Worm (Caenorhabditis elegans) whole organism, mixed stage, embryonic: ENCODE results near the gene rsd-3.

ENCODE experiments used
- M03D4.4 ChIP-seq: sonication (generic microtip); optimal IDR thresholded peaks from 2 replicates; lab custom pipeline; 2017; ENCODE audit warnings: mild to moderate bottlenecking, missing genetic modification characterization, missing compliant biosample characterization
- bed-3 ChIP-seq: fragments of 200-800 bp; sonication (Bioruptor generic); optimal IDR thresholded peaks from 3 replicates; lab custom pipeline; 2018; ENCODE audit warnings: mild to moderate bottlenecking, missing genetic modification characterization, moderate library complexity, missing compliant biosample characterization
- blmp-1 ChIP-seq: fragments of 150-350 bp; optimal IDR thresholded peaks from 2 replicates; lab custom pipeline; 2014; ENCODE audit warnings: missing biosample characterization, missing genetic modification characterization
- ceh-39 ChIP-seq: fragments of 150-350 bp; optimal IDR thresholded peaks from 2 replicates; lab custom pipeline; 2014; ENCODE audit warnings: missing biosample characterization, missing genetic modification characterization
- ceh-43 ChIP-seq: fragments of 200-800 bp; sonication (Bioruptor generic); optimal IDR thresholded peaks from 2 replicates; lab custom pipeline; 2018; ENCODE audit warnings: mild to moderate bottlenecking, missing genetic modification characterization, moderate library complexity, missing compliant biosample characterization
- ceh-83 ChIP-seq: fragments of 200-800 bp; sonication (Bioruptor generic); optimal IDR thresholded peaks from 2 replicates; lab custom pipeline; 2018; ENCODE audit warnings: mild to moderate bottlenecking, missing genetic modification characterization, missing compliant biosample characterization
- cnd-1 ChIP-seq: fragments of 200-800 bp; sonication (Bioruptor generic); optimal IDR thresholded peaks from 2 replicates; lab custom pipeline; 2018; ENCODE audit warnings: mild to moderate bottlenecking, missing genetic modification characterization, missing compliant biosample characterization
- drap-1 ChIP-seq: fragments of 200-800 bp; sonication (Bioruptor generic); optimal IDR thresholded peaks from 3 replicates; lab custom pipeline; 2018; ENCODE audit warnings: mild to moderate bottlenecking, missing genetic modification characterization, missing compliant biosample characterization
- elt-1 ChIP-seq: sonication (generic microtip); optimal IDR thresholded peaks from 2 replicates; lab custom pipeline; 2017; ENCODE audit warnings: missing genetic modification characterization, mild to moderate bottlenecking, missing compliant biosample characterization, antibody characterized with exemption, moderate library complexity, borderline replicate concordance; ENCODE audit not compliant: insufficient read depth
- flh-1 ChIP-seq: fragments of 200-800 bp; sonication (Bioruptor generic); optimal IDR thresholded peaks from 2 replicates; lab custom pipeline; 2018; ENCODE audit warnings: mild to moderate bottlenecking, missing genetic modification characterization, moderate library complexity, missing compliant biosample characterization
- ham-2 ChIP-seq: fragments of 200-800 bp; sonication (Bioruptor generic); optimal IDR thresholded peaks from 2 replicates; lab custom pipeline; 2018; ENCODE audit warnings: mild to moderate bottlenecking, missing genetic modification characterization, missing compliant biosample characterization
- hlh-1 ChIP-seq: fragments of 150-350 bp; optimal IDR thresholded peaks from 2 replicates; lab custom pipeline; 2014; ENCODE audit warnings: missing biosample characterization, missing genetic modification reagents, missing genetic modification characterization
- lin-32 ChIP-seq: fragments of 200-800 bp; sonication (Bioruptor generic); optimal IDR thresholded peaks from 2 replicates; lab custom pipeline; 2018; ENCODE audit warnings: mild to moderate bottlenecking, missing genetic modification characterization, missing compliant biosample characterization
- lsy-2 ChIP-seq: fragments of 150-350 bp; optimal IDR thresholded peaks from 2 replicates; lab custom pipeline; 2014; ENCODE audit warnings: missing biosample characterization, missing genetic modification characterization
- mab-5 ChIP-seq: fragments of 150-350 bp; optimal IDR thresholded peaks from 2 replicates; lab custom pipeline; 2014; ENCODE audit warnings: missing biosample characterization, missing genetic modification characterization
- mep-1 ChIP-seq: fragments of 150-350 bp; optimal IDR thresholded peaks from 2 replicates; lab custom pipeline; 2017; ENCODE audit warnings: missing biosample characterization, missing genetic modification reagents, missing genetic modification characterization, inconsistent platforms
- mls-2 ChIP-seq: sonication (generic microtip); optimal IDR thresholded peaks from 2 replicates; lab custom pipeline; 2016; ENCODE audit warnings: mild to moderate bottlenecking, missing genetic modification characterization, moderate library complexity, missing compliant biosample characterization
- nhr-12 ChIP-seq: fragments of 150-350 bp; optimal IDR thresholded peaks from 2 replicates; lab custom pipeline; 2014; ENCODE audit warnings: missing biosample characterization, missing genetic modification characterization
- nhr-2 ChIP-seq: fragments of 150-350 bp; optimal IDR thresholded peaks from 2 replicates; lab custom pipeline; 2014; ENCODE audit warnings: missing biosample characterization, missing genetic modification characterization
- nhr-237 ChIP-seq: fragments of 150-350 bp; optimal IDR thresholded peaks from 2 replicates; lab custom pipeline; 2014; ENCODE audit warnings: missing biosample characterization, missing genetic modification characterization
- nhr-76 ChIP-seq: sonication (generic microtip); optimal IDR thresholded peaks from 2 replicates; lab custom pipeline; 2017; ENCODE audit warnings: missing biosample characterization, missing genetic modification characterization
- pha-4 ChIP-seq: fragments of 150-350 bp; optimal IDR thresholded peaks from 2 replicates; lab custom pipeline; 2018; ENCODE audit warnings: missing biosample characterization, missing genetic modification reagents, missing genetic modification characterization
- sem-2 ChIP-seq: fragments of 200-800 bp; sonication (Bioruptor generic); optimal IDR thresholded peaks from 2 replicates; lab custom pipeline; 2018; ENCODE audit warnings: mild to moderate bottlenecking, missing genetic modification characterization, missing compliant biosample characterization
- snpc-4 ChIP-seq: fragments of 150-350 bp; optimal IDR thresholded peaks from 2 replicates; lab custom pipeline; 2014; ENCODE audit warnings: missing biosample characterization, missing genetic modification characterization
- sptf-1 ChIP-seq: sonication (generic microtip); optimal IDR thresholded peaks from 2 replicates; lab custom pipeline; 2017; ENCODE audit warnings: mild to moderate bottlenecking, missing genetic modification characterization, moderate library complexity, missing compliant biosample characterization
- tbx-8 ChIP-seq: fragments of 200-800 bp; sonication (Bioruptor generic); optimal IDR thresholded peaks from 2 replicates; lab custom pipeline; 2018; ENCODE audit warnings: mild to moderate bottlenecking, missing genetic modification characterization, moderate library complexity, missing compliant biosample characterization
- unc-39 ChIP-seq: fragments of 150-350 bp; optimal IDR thresholded peaks from 2 replicates; lab custom pipeline; 2014; ENCODE audit warnings: missing biosample characterization, missing genetic modification characterization
- unc-62 ChIP-seq: fragments of 150-350 bp; optimal IDR thresholded peaks from 2 replicates; lab custom pipeline; 2014; ENCODE audit warnings: missing biosample characterization, missing genetic modification reagents, missing genetic modification characterization
- zip-8 ChIP-seq: fragments of 150-350 bp; optimal IDR thresholded peaks from 2 replicates; lab custom pipeline; 2014; ENCODE audit warnings: missing biosample characterization, missing genetic modification characterization
- ztf-11 ChIP-seq: fragments of 150-350 bp; optimal IDR thresholded peaks from 2 replicates; lab custom pipeline; 2014; ENCODE audit warnings: missing biosample characterization, missing genetic modification characterization

rsd-3 gene

ce11 chrX:11758809-11759208 lies 39.5 kb upstream of the rsd-3 start, which contains the start of gene lact-7:
lact-7 (plus strand) TSS chrX:11759109.
- TF ChIP-seq ceh-39 (no peak), sptf-1 (no peak), mep-1 (tag; lab: Kevin White, UChicago) (no peak), snpc-4 (no peak), zip-8 (tag; lab: Kevin White, UChicago) (no peak), pha-4 (tag; lab: Kevin White, UChicago) (no peak), ham-2 (no peak), sem-2 (GFP tag; lab: Kevin White, UChicago) (no peak), unc-39 (tag; lab: Kevin White, UChicago) (no peak), nhr-237 (tag; lab: Kevin White, UChicago) (no peak), hlh-1 (no peak), tbx-8 (GFP tag; lab: Kevin White, UChicago) (no peak), lsy-2 (tag; lab: Kevin White, UChicago) (no peak), ztf-11 (no peak)

ce11 chrX:11765860-11766259 lies 32.4 kb upstream of the rsd-3 start:
- TF ChIP-seq ham-2 (no peak), lin-32 (peak; percentile 20)

ce11 chrX:11766432-11766831 lies 31.9 kb upstream of the rsd-3 start:
- TF ChIP-seq nhr-12 (no peak), nhr-237 (tag; lab: Kevin White, UChicago) (no peak), drap-1 (GFP tag; lab: Kevin White, UChicago) (no peak), hlh-1 (no peak), lin-32 (no peak), ceh-39 (no peak), blmp-1 (tag; lab: Kevin White, UChicago) (no peak), mls-2 (tag; lab: Kevin White, UChicago) (no peak), lsy-2 (tag; lab: Kevin White, UChicago) (no peak), snpc-4 (no peak), bed-3 (GFP tag; lab: Kevin White, UChicago) (no peak), mab-5 (tag; lab: Kevin White, UChicago) (no peak), unc-39 (tag; lab: Kevin White, UChicago) (no peak), nhr-76 (tag; lab: Kevin White, UChicago) (no peak), tbx-8 (GFP tag; lab: Kevin White, UChicago) (no peak), unc-62 (GFP tag; lab: Kevin White, UChicago) (no peak), pha-4 (tag; lab: Kevin White, UChicago) (no peak)

ce11 chrX:11769278-11769677 lies 29.0 kb upstream of the rsd-3 start, which contains the start of gene ttx-3:
ttx-3 (minus strand) TSS chrX:11769378.
- TF ChIP-seq nhr-237 (tag; lab: Kevin White, UChicago) (no peak), ceh-43 (no peak), pha-4 (tag; lab: Kevin White, UChicago) (no peak), mls-2 (tag; lab: Kevin White, UChicago) (no peak), lin-32 (no peak), snpc-4 (no peak), hlh-1 (no peak), nhr-2 (no peak), M03D4.4 (tag; lab: Kevin White, UChicago) (no peak), drap-1 (GFP tag; lab: Kevin White, UChicago) (no peak)

ce11 chrX:11784230-11784629 lies 14.1 kb upstream of the rsd-3 start, which contains the start of gene Y102F5A.1:
Y102F5A.1 (minus strand) TSS chrX:11784330.
- TF ChIP-seq tbx-8 (GFP tag; lab: Kevin White, UChicago) (no peak), flh-1 (GFP tag; lab: Kevin White, UChicago) (no peak), lsy-2 (tag; lab: Kevin White, UChicago) (no peak), hlh-1 (no peak), cnd-1 (no peak), zip-8 (tag; lab: Kevin White, UChicago) (no peak), ham-2 (no peak), elt-1 (tag; lab: Kevin White, UChicago) (no peak), ceh-43 (no peak)

- TF ChIP-seq mls-2 (tag; lab: Kevin White, UChicago), result no peak
- no peak for TF ChIP-seq bed-3 (GFP tag; lab: Kevin White, UChicago)
- no peak for TF ChIP-seq pha-4 (tag; lab: Kevin White, UChicago)
- no peak for TF ChIP-seq lin-32
- TF ChIP-seq snpc-4, result no peak
- TF ChIP-seq lsy-2 (tag; lab: Kevin White, UChicago), result no peak
- no peak for TF ChIP-seq hlh-1
- TF ChIP-seq flh-1 (GFP tag; lab: Kevin White, UChicago), result no peak
- no peak for TF ChIP-seq ztf-11
- no peak for TF ChIP-seq nhr-237 (tag; lab: Kevin White, UChicago)
- TF ChIP-seq ceh-83 (GFP tag; lab: Kevin White, UChicago), result no peak
- no peak for TF ChIP-seq unc-62 (GFP tag; lab: Kevin White, UChicago)
Measured at ce11 chrX:11790600-11790999, 7.7 kb upstream of the rsd-3 start.
